Worm (Caenorhabditis elegans) whole organism, L4 larva: ENCODE measurements around the gene nlp-46.

ENCODE experiments used
- F44E2.7 ChIP-seq: fragments of 200-800 bp; sonication (Bioruptor generic); IDR thresholded peaks from 2 replicates; pipeline ENCODE4 v2.1.2; 2022; ENCODE audit warnings: missing genetic modification characterization, missing compliant biosample characterization
- F49E8.2 ChIP-seq: sonication (generic microtip); optimal IDR thresholded peaks from 2 replicates; lab custom pipeline; 2016; ENCODE audit warnings: missing compliant biosample characterization, mild to moderate bottlenecking, missing genetic modification characterization, borderline replicate concordance
- T26A8.4 ChIP-seq: fragments of 200-800 bp; sonication (Bioruptor generic); IDR thresholded peaks from 2 replicates; pipeline ENCODE4 v1.3.6; 2022; ENCODE audit warnings: missing genetic modification characterization, missing compliant biosample characterization
- Y75B8A.6 ChIP-seq: fragments of 200-800 bp; sonication (Bioruptor generic); IDR thresholded peaks from 2 replicates; pipeline ENCODE4 v1.3.6; 2022; ENCODE audit warnings: missing genetic modification reagents, missing genetic modification characterization, missing compliant biosample characterization
- ZK337.2 ChIP-seq: fragments of 200-800 bp; sonication (Bioruptor generic); IDR thresholded peaks from 2 replicates; pipeline ENCODE4 v1.3.6; 2022; ENCODE audit warnings: missing genetic modification reagents, missing genetic modification characterization, missing compliant biosample characterization
- aha-1 ChIP-seq: fragments of 150-350 bp; peaks from one replicate; lab custom pipeline; 2014; ENCODE audit warnings: missing biosample characterization, missing genetic modification characterization
- ama-1 ChIP-seq: fragments of 150-350 bp; optimal IDR thresholded peaks from 2 replicates; lab custom pipeline; 2014; ENCODE audit warnings: inconsistent platforms, mixed read lengths
- arid-1 ChIP-seq: fragments of 200-800 bp; sonication (Bioruptor generic); conservative IDR thresholded peaks from 2 replicates; pipeline ENCODE4 v1.3.6; 2022; ENCODE audit warnings: missing genetic modification reagents, missing genetic modification characterization, missing compliant biosample characterization
- ceh-20 ChIP-seq: fragments of 200-800 bp; sonication (Bioruptor generic); IDR thresholded peaks from 2 replicates; pipeline ENCODE4 v1.3.6; 2022; ENCODE audit warnings: missing genetic modification reagents, missing genetic modification characterization, missing compliant biosample characterization
- ctbp-1 ChIP-seq: fragments of 200-800 bp; sonication (Bioruptor generic); IDR thresholded peaks from 2 replicates; pipeline ENCODE4 v1.3.6; 2022; ENCODE audit warnings: missing genetic modification reagents, missing genetic modification characterization, missing compliant biosample characterization
- daf-12 ChIP-seq: fragments of 150-350 bp; optimal IDR thresholded peaks from 2 replicates; lab custom pipeline; 2014; ENCODE audit warnings: missing biosample characterization, missing genetic modification reagents, missing genetic modification characterization
- dmd-6 ChIP-seq: fragments of 200-800 bp; sonication (Bioruptor generic); IDR thresholded peaks from 2 replicates; pipeline ENCODE4 v1.3.6; 2022; ENCODE audit warnings: missing genetic modification reagents, missing genetic modification characterization, missing compliant biosample characterization
- dpl-1 ChIP-seq: fragments of 150-350 bp; optimal IDR thresholded peaks from 2 replicates; lab custom pipeline; 2014; ENCODE audit warnings: missing biosample characterization, missing genetic modification reagents, missing genetic modification characterization
- duxl-1 ChIP-seq: sonication (generic microtip); optimal IDR thresholded peaks from 2 replicates; lab custom pipeline; 2016; ENCODE audit warnings: mild to moderate bottlenecking, missing genetic modification characterization, moderate library complexity, missing compliant biosample characterization; ENCODE audit not compliant: poor library complexity
- dve-1 ChIP-seq: sonication (generic microtip); optimal IDR thresholded peaks from 2 replicates; lab custom pipeline; 2017; ENCODE audit warnings: antibody characterized with exemption, mild to moderate bottlenecking, missing genetic modification characterization, missing compliant biosample characterization; ENCODE audit not compliant: insufficient read depth
- fkh-10 ChIP-seq: fragments of 150-350 bp; optimal IDR thresholded peaks from 2 replicates; lab custom pipeline; 2014; ENCODE audit warnings: missing biosample characterization, missing genetic modification reagents, missing genetic modification characterization
- fos-1 ChIP-seq: fragments of 150-350 bp; optimal IDR thresholded peaks from 2 replicates; lab custom pipeline; 2014; ENCODE audit warnings: missing biosample characterization, missing genetic modification characterization
- hlh-11 ChIP-seq: fragments of 200-800 bp; sonication (Bioruptor generic); optimal IDR thresholded peaks from 2 replicates; lab custom pipeline; 2018; ENCODE audit warnings: mild to moderate bottlenecking, missing genetic modification characterization, missing compliant biosample characterization
- hlh-30 ChIP-seq: sonication (generic microtip); optimal IDR thresholded peaks from 2 replicates; lab custom pipeline; 2017; ENCODE audit warnings: antibody characterized with exemption, mild to moderate bottlenecking, missing genetic modification characterization, missing compliant biosample characterization; ENCODE audit not compliant: insufficient read depth
- jun-1 ChIP-seq: fragments of 150-350 bp; optimal IDR thresholded peaks from 2 replicates; lab custom pipeline; 2014; ENCODE audit warnings: missing biosample characterization, missing genetic modification reagents, missing genetic modification characterization
- mep-1 ChIP-seq: fragments of 150-350 bp; sonication (generic microtip); optimal IDR thresholded peaks from 3 replicates; lab custom pipeline; 2014; ENCODE audit warnings: missing biosample characterization, missing genetic modification characterization
- mes-2 ChIP-seq: sonication (generic microtip); optimal IDR thresholded peaks from 2 replicates; lab custom pipeline; 2016; ENCODE audit warnings: missing genotype, mild to moderate bottlenecking, missing genetic modification characterization, missing compliant biosample characterization; ENCODE audit not compliant: poor library complexity, severe bottlenecking
- mxl-2 ChIP-seq: fragments of 200-800 bp; sonication (Bioruptor generic); conservative IDR thresholded peaks from 2 replicates; pipeline ENCODE4 v1.3.6; 2022; ENCODE audit warnings: missing genetic modification reagents, missing genetic modification characterization, missing compliant biosample characterization
- mxl-3 ChIP-seq: fragments of 200-800 bp; sonication (Bioruptor generic); optimal IDR thresholded peaks from 2 replicates; lab custom pipeline; 2018; ENCODE audit warnings: mild to moderate bottlenecking, missing genetic modification characterization, missing compliant biosample characterization
- nhr-102 ChIP-seq: sonication (generic microtip); optimal IDR thresholded peaks from 2 replicates; lab custom pipeline; 2016; ENCODE audit warnings: mild to moderate bottlenecking, missing genetic modification characterization, moderate library complexity, missing compliant biosample characterization
- nhr-25 ChIP-seq: sonication (generic microtip); optimal IDR thresholded peaks from 2 replicates; lab custom pipeline; 2017; ENCODE audit warnings: missing genetic modification characterization, mild to moderate bottlenecking, missing compliant biosample characterization, antibody characterized with exemption, moderate library complexity, borderline replicate concordance; ENCODE audit not compliant: insufficient read depth
- nhr-48 ChIP-seq: sonication (generic microtip); optimal IDR thresholded peaks from 2 replicates; lab custom pipeline; 2016; ENCODE audit warnings: mild to moderate bottlenecking, missing genetic modification characterization, missing compliant biosample characterization
- pqm-1 ChIP-seq: sonication (generic microtip); optimal IDR thresholded peaks from 2 replicates; lab custom pipeline; 2017; ENCODE audit warnings: missing biosample characterization, missing genetic modification characterization
- rbr-2 ChIP-seq: sonication (generic microtip); optimal IDR thresholded peaks from 2 replicates; lab custom pipeline; 2016; ENCODE audit warnings: missing genotype, missing genetic modification characterization, missing compliant biosample characterization
- skn-1 ChIP-seq: fragments of 150-350 bp; optimal IDR thresholded peaks from 2 replicates; lab custom pipeline; 2014; ENCODE audit warnings: missing biosample characterization, missing genetic modification characterization
- snpc-1.2 ChIP-seq: fragments of 200-800 bp; sonication (Bioruptor generic); IDR thresholded peaks from 2 replicates; pipeline ENCODE4 v1.3.6; 2022; ENCODE audit warnings: missing genetic modification reagents, missing genetic modification characterization, missing compliant biosample characterization
- unc-62 ChIP-seq, 3 experiments: fragments of 150-350 bp in 1 of 3; sonication (generic microtip); optimal IDR thresholded peaks in 2 of 3; peaks in 1 of 3; 1 replicate in 1 of 3; 2 replicates in 2 of 3; lab custom pipeline; 2014 to 2017; ENCODE audit warnings: missing biosample characterization in 3 of 3, missing genetic modification characterization in 3 of 3, missing genetic modification reagents in 3 of 3, missing genotype in 1 of 3
- zip-2 ChIP-seq: fragments of 150-350 bp; optimal IDR thresholded peaks from 2 replicates; lab custom pipeline; 2014; ENCODE audit warnings: missing biosample characterization, missing genetic modification characterization
- ztf-11 ChIP-seq: fragments of 150-350 bp; optimal IDR thresholded peaks from 2 replicates; lab custom pipeline; 2014; ENCODE audit warnings: missing biosample characterization, missing genetic modification characterization

nlp-46 gene

ce11 chrV:12542683-12543319 is 36.7 kb upstream of the nlp-46 start (continued):
- peak; percentile 8 for TF ChIP-seq nhr-25
- no peak for TF ChIP-seq Y75B8A.6
- no peak for TF ChIP-seq ctbp-1
- TF ChIP-seq nhr-48 (tag; lab: Kevin White, UChicago) = no peak

ce11 chrV:12541207-12541606 is 35.1 kb upstream of the nlp-46 start:
- TF ChIP-seq mxl-2 (GFP tag; lab: Robert Waterston, UW) (no peak), unc-62 (GFP tag; optimal IDR thresholded peaks at IDR 0.05 in 1 of 2; lab: Kevin White, UChicago) (peak in 1 of 2 experiments; percentile 98), unc-62 (tag; optimal IDR thresholded peaks at IDR 0.05; lab: Kevin White, UChicago) (no peak)

ce11 chrV:12540739-12541138 is 34.7 kb upstream of the nlp-46 start, which contains the start of gene F45D3.2:
Gene F45D3.2 (plus strand): TSS chrV:12541039.
- TF ChIP-seq aha-1 (peak; percentile 29), F44E2.7 (no peak)
- TF ChIP-seq, all 104 proteins: peak for 1

- TF ChIP-seq fkh-10 (GFP tag; lab: Kevin White, UChicago) = no peak
- TF ChIP-seq mxl-3 = peak; percentile 13
- TF ChIP-seq nhr-25 = no peak
- TF ChIP-seq dve-1 (tag; lab: Kevin White, UChicago) = peak; percentile 27
- no peak for TF ChIP-seq snpc-1.2 (GFP tag; lab: Robert Waterston, UW)
- peak; percentile 34 for TF ChIP-seq mes-2 (tag; lab: Kevin White, UChicago)
- TF ChIP-seq rbr-2 (tag; lab: Kevin White, UChicago) = peak; percentile 18
- no peak for TF ChIP-seq nhr-102 (tag; lab: Kevin White, UChicago)
- peak; percentile 34 for TF ChIP-seq aha-1
- no peak for TF ChIP-seq ZK337.2
- TF ChIP-seq dpl-1 (GFP tag; lab: Kevin White, UChicago) = no peak
- peak; percentile 20 for TF ChIP-seq pqm-1
- no peak for TF ChIP-seq zip-2 (tag; lab: Kevin White, UChicago)
- peak; percentile 31 for TF ChIP-seq mep-1
- no peak for TF ChIP-seq jun-1 (tag; lab: Kevin White, UChicago)
- TF ChIP-seq duxl-1 (tag; lab: Kevin White, UChicago) = no peak
- TF ChIP-seq ztf-11 (tag; lab: Kevin White, UChicago) = no peak
- TF ChIP-seq ama-1 (lab: Kevin White, UChicago) = peak; percentile 63
- peak; percentile 33 for TF ChIP-seq hlh-11
- no peak for TF ChIP-seq skn-1
- no peak for TF ChIP-seq fos-1 (tag; lab: Kevin White, UChicago)
- peak; percentile 3 for TF ChIP-seq hlh-30
- TF ChIP-seq T26A8.4 (GFP tag; lab: Robert Waterston, UW) = no peak
- peak in 1 of 2 experiments; percentile 84 for TF ChIP-seq unc-62 (GFP tag; optimal IDR thresholded peaks at IDR 0.05 in 1 of 2; lab: Kevin White, UChicago)
- TF ChIP-seq unc-62 (tag; optimal IDR thresholded peaks at IDR 0.05; lab: Kevin White, UChicago) = no peak
- no peak for TF ChIP-seq daf-12
- peak; percentile 43; the same call in 1 of the 2 replicates for TF ChIP-seq dmd-6 (GFP tag; lab: Robert Waterston, UW)
- TF ChIP-seq nhr-48 (tag; lab: Kevin White, UChicago) = no peak
- TF ChIP-seq F49E8.2 = no peak
- no peak for TF ChIP-seq arid-1 (GFP tag; lab: Robert Waterston, UW)
- TF ChIP-seq ctbp-1 = no peak
- peak; percentile 59; the same call in 1 of the 2 replicates for TF ChIP-seq ceh-20 (GFP tag; lab: Robert Waterston, UW)
- TF ChIP-seq, all 104 proteins: peak for 13
Observed at ce11 chrV:12540018-12540417, 33.9 kb upstream of the nlp-46 start.
